Worm (Caenorhabditis elegans) whole organism, L1 larva: ENCODE results near the gene lury-1.
A peak's percentile ranks its signal among the peaks of the same experiment; 100 is the strongest.

Experiments
- aha-1 ChIP-seq: fragments of 150-350 bp; optimal IDR thresholded peaks from 2 replicates; lab custom pipeline; 2014; ENCODE audit warnings: missing biosample characterization, missing genetic modification characterization
- alr-1 ChIP-seq: fragments of 200-800 bp; sonication (Bioruptor generic); optimal IDR thresholded peaks from 2 replicates; lab custom pipeline; 2018; ENCODE audit warnings: borderline replicate concordance, mild to moderate bottlenecking, missing genetic modification characterization, missing compliant biosample characterization
- blmp-1 ChIP-seq: fragments of 150-350 bp; optimal IDR thresholded peaks from 2 replicates; lab custom pipeline; 2014; ENCODE audit warnings: missing biosample characterization, missing genetic modification characterization
- ceh-8 ChIP-seq: fragments of 200-800 bp; sonication (Bioruptor generic); optimal IDR thresholded peaks from 2 replicates; lab custom pipeline; 2018; ENCODE audit warnings: mild to moderate bottlenecking, missing genetic modification characterization, moderate library complexity, missing compliant biosample characterization
- ceh-88 ChIP-seq: fragments of 200-800 bp; sonication (Bioruptor generic); IDR thresholded peaks from 2 replicates; pipeline ENCODE4 v1.3.6; 2022; ENCODE audit warnings: missing genetic modification characterization, missing compliant biosample characterization
- ces-1 ChIP-seq: fragments of 150-350 bp; optimal IDR thresholded peaks from 2 replicates; lab custom pipeline; 2014; ENCODE audit warnings: missing biosample characterization, missing genetic modification reagents, missing genetic modification characterization
- dsc-1 ChIP-seq: sonication (generic microtip); optimal IDR thresholded peaks from 2 replicates; lab custom pipeline; 2016; ENCODE audit warnings: mild to moderate bottlenecking, missing genetic modification characterization, missing compliant biosample characterization
- efl-1 ChIP-seq, 4 experiments: fragments of 150-350 bp; optimal IDR thresholded peaks in 3 of 4; peaks in 1 of 4; 1 replicate in 1 of 4; 2 replicates in 3 of 4; lab custom pipeline; 2014; ENCODE audit warnings: missing biosample characterization in 2 of 4, missing genetic modification characterization in 2 of 4, missing genetic modification reagents in 2 of 4
- egl-13 ChIP-seq: sonication (generic microtip); optimal IDR thresholded peaks from 2 replicates; lab custom pipeline; 2016; ENCODE audit warnings: missing genotype, missing genetic modification reagents, missing genetic modification characterization, missing compliant biosample characterization
- elt-2 ChIP-seq: sonication (generic microtip); optimal IDR thresholded peaks from 2 replicates; lab custom pipeline; 2016; ENCODE audit warnings: missing genetic modification characterization, mild to moderate bottlenecking, inconsistent platforms, missing compliant biosample characterization, missing genetic modification reagents
- elt-3 ChIP-seq, 6 experiments: fragments of 150-350 bp in 1 of 6; sonication (generic microtip); optimal IDR thresholded peaks; 2 replicates each; lab custom pipeline; 2017 to 2018; ENCODE audit warnings: missing biosample characterization in 6 of 6, missing genetic modification characterization in 6 of 6, inconsistent platforms in 1 of 6
- ets-5 ChIP-seq: fragments of 200-800 bp; sonication (Bioruptor generic); IDR thresholded peaks from 2 replicates; pipeline ENCODE4 v1.3.6; 2022; ENCODE audit warnings: missing genetic modification characterization, missing compliant biosample characterization
- fkh-10 ChIP-seq: sonication (generic microtip); optimal IDR thresholded peaks from 2 replicates; lab custom pipeline; 2017; ENCODE audit warnings: missing biosample characterization, missing genetic modification reagents, missing genetic modification characterization
- fkh-4 ChIP-seq: sonication (generic microtip); optimal IDR thresholded peaks from 2 replicates; lab custom pipeline; 2016; ENCODE audit warnings: missing compliant biosample characterization, missing genetic modification characterization, borderline replicate concordance
- hlh-4 ChIP-seq: sonication (generic microtip); optimal IDR thresholded peaks from 2 replicates; lab custom pipeline; 2016; ENCODE audit warnings: mild to moderate bottlenecking, missing genetic modification characterization, missing compliant biosample characterization
- lin-14 ChIP-seq: fragments of 200-800 bp; sonication (Bioruptor generic); optimal IDR thresholded peaks from 2 replicates; lab custom pipeline; 2018; ENCODE audit warnings: mild to moderate bottlenecking, missing genetic modification characterization, moderate library complexity, missing compliant biosample characterization
- lin-35 ChIP-seq, 2 experiments: fragments of 150-350 bp; optimal IDR thresholded peaks; 2 replicates each; lab custom pipeline; 2014; ENCODE audit warnings: missing biosample characterization in 2 of 2, missing genetic modification characterization in 2 of 2, missing genetic modification reagents in 2 of 2
- lsy-2 ChIP-seq, 2 experiments: fragments of 150-350 bp; optimal IDR thresholded peaks; 2 replicates each; lab custom pipeline; 2014; ENCODE audit warnings: missing biosample characterization in 2 of 2, missing genetic modification characterization in 2 of 2
- mab-9 ChIP-seq: fragments of 200-800 bp; sonication (Bioruptor generic); IDR thresholded peaks from 2 replicates; pipeline ENCODE4 v1.3.6; 2022; ENCODE audit warnings: missing genetic modification reagents, missing genetic modification characterization, missing compliant biosample characterization
- mep-1 ChIP-seq: fragments of 150-350 bp; optimal IDR thresholded peaks from 2 replicates; lab custom pipeline; 2014; ENCODE audit warnings: missing biosample characterization, missing genetic modification characterization
- nhr-20 ChIP-seq: sonication (generic microtip); optimal IDR thresholded peaks from 2 replicates; lab custom pipeline; 2016; ENCODE audit warnings: mild to moderate bottlenecking, missing genetic modification characterization, missing compliant biosample characterization
- nhr-237 ChIP-seq: fragments of 150-350 bp; optimal IDR thresholded peaks from 2 replicates; lab custom pipeline; 2014; ENCODE audit warnings: missing biosample characterization, missing genetic modification characterization
- nhr-71 ChIP-seq: sonication (generic microtip); optimal IDR thresholded peaks from 2 replicates; lab custom pipeline; 2016; ENCODE audit warnings: mild to moderate bottlenecking, missing genetic modification characterization, moderate library complexity, missing compliant biosample characterization
- nhr-76 ChIP-seq: sonication (generic microtip); optimal IDR thresholded peaks from 2 replicates; lab custom pipeline; 2017; ENCODE audit warnings: missing biosample characterization, missing genetic modification characterization
- nhr-84 ChIP-seq: sonication (generic microtip); optimal IDR thresholded peaks from 2 replicates; lab custom pipeline; 2017; ENCODE audit warnings: missing biosample characterization, missing genetic modification characterization
- nhr-85 ChIP-seq: sonication (generic microtip); peaks from one replicate; lab custom pipeline; 2016; ENCODE audit warnings: missing genetic modification characterization, inconsistent platforms, missing compliant biosample characterization
- pag-3 ChIP-seq: sonication (generic microtip); optimal IDR thresholded peaks from 2 replicates; lab custom pipeline; 2017; ENCODE audit warnings: missing genetic modification characterization, mild to moderate bottlenecking, missing compliant biosample characterization, antibody characterized with exemption, borderline replicate concordance; ENCODE audit not compliant: insufficient read depth
- pax-3 ChIP-seq: fragments of 200-800 bp; sonication (Bioruptor generic); optimal IDR thresholded peaks from 2 replicates; lab custom pipeline; 2018; ENCODE audit warnings: mild to moderate bottlenecking, missing genetic modification characterization, moderate library complexity, missing compliant biosample characterization
- snpc-4 ChIP-seq: fragments of 150-350 bp; optimal IDR thresholded peaks from 2 replicates; lab custom pipeline; 2014; ENCODE audit warnings: missing biosample characterization, missing genetic modification characterization
- snu-23 ChIP-seq: sonication (generic microtip); optimal IDR thresholded peaks from 2 replicates; lab custom pipeline; 2016; ENCODE audit warnings: missing genetic modification characterization, missing compliant biosample characterization
- unc-62 ChIP-seq: fragments of 150-350 bp; optimal IDR thresholded peaks from 2 replicates; lab custom pipeline; 2014; ENCODE audit warnings: missing biosample characterization, missing genetic modification reagents, missing genetic modification characterization
- zip-4 ChIP-seq: fragments of 200-800 bp; sonication (Bioruptor generic); optimal IDR thresholded peaks from 2 replicates; lab custom pipeline; 2018; ENCODE audit warnings: mild to moderate bottlenecking, missing genetic modification characterization, moderate library complexity, missing compliant biosample characterization

Gene lury-1

DNA sequence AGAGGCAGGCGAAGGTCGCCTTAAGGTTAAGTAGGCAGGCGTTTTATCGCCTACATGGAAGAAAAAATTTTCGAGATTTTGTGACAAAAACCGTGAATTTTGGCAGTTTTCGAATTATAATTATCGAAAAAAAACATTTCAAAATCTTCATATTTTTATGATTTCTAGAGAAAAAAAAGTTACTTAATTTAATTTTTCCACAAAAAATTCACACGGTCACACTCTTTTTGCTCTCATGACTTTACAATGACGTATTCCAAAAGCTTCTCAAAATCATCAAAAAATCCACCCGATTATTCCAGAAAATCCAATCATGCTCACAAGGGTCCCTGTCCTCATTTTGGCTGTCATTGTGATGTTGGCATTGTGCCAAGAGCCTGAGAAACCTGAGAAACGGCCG lies at the start of gene lury-1:
TSS of gene lury-1 (plus strand) at position 301 of the 400 bp plus-strand sequence.
- TF ChIP-seq alr-1 (tag; lab: Kevin White, UChicago) (no peak), pax-3 (no peak), unc-62 (no peak), hlh-4 (tag; lab: Kevin White, UChicago) (no peak), mep-1 (tag; lab: Kevin White, UChicago) (no peak), ces-1 (GFP tag; lab: Kevin White, UChicago) (no peak), nhr-76 (tag; lab: Kevin White, UChicago) (no peak), zip-4 (GFP tag; lab: Kevin White, UChicago) (no peak), ceh-88 (GFP tag; lab: Robert Waterston, UW) (no peak), ceh-8 (GFP tag; lab: Kevin White, UChicago) (no peak), pag-3 (tag; lab: Kevin White, UChicago) (no peak)

DNA sequence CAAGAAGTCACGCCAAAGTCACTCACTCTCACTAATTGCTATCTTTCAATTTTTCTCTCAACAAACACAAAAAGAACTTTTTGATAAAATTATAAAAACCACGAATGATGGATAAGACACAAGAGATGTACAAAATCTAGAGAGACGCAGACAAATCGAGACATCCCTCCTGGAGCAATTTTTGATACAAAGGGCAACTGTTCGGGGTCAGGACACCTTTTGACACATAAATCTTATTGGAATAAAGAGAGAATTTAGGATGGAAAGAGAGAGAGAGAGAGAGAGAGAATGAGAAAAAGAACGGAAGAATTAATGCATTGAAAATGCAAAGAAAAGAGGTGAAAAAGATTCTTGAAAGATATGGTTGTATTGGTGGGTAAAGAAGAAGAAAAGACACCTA lies 49.1 kb upstream of the lury-1 start:
- TF ChIP-seq lin-14 = peak; percentile 72
- TF ChIP-seq mep-1 (tag; lab: Kevin White, UChicago) = peak; percentile 21
- peak in 1 of 2 experiments; percentile 9 for TF ChIP-seq lsy-2 (tag; optimal IDR thresholded peaks at IDR 0.05; lab: Kevin White, UChicago)
- no peak for TF ChIP-seq efl-1 (optimal IDR thresholded peaks at IDR 0.05; lab: Kevin White, UChicago)
- TF ChIP-seq efl-1 (GFP tag; optimal IDR thresholded peaks at IDR 0.05 in 1 of 2; lab: Kevin White, UChicago) = peak in 1 of 2 experiments; percentile 40
- TF ChIP-seq elt-3 (tag; optimal IDR thresholded peaks at IDR 0.05; lab: Kevin White, UChicago) = no peak
- TF ChIP-seq lin-35 (GFP tag; optimal IDR thresholded peaks at IDR 0.05; lab: Kevin White, UChicago) = peak in 1 of 2 experiments; percentile 3
- no peak for TF ChIP-seq dsc-1 (tag; lab: Kevin White, UChicago)
- TF ChIP-seq nhr-71 (tag; lab: Kevin White, UChicago) = peak; percentile 35
- TF ChIP-seq blmp-1 = peak; percentile 32

DNA sequence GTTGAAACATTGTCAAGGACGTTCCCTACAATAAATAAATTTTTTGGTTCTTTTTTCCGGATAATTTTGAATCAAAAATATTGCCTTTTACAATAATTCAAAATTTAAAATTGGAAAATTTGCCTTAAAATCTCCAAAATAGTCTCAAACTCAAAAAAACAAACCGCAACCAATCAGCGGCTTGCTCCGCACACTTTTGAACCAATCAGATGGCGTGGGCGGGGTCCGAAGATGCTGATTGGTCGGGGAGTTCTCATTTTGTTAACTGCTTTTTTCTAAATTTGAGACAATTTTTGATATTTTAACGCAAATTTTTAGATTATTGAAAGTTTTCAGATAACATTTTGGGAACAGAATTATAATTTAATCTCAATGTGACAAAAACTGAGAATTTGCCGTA lies 48.7 kb upstream of the lury-1 start:
- TF ChIP-seq snpc-4 (no peak), mab-9 (GFP tag; lab: Robert Waterston, UW) (peak; percentile 15; the same call in 1 of the 2 replicates)

DNA sequence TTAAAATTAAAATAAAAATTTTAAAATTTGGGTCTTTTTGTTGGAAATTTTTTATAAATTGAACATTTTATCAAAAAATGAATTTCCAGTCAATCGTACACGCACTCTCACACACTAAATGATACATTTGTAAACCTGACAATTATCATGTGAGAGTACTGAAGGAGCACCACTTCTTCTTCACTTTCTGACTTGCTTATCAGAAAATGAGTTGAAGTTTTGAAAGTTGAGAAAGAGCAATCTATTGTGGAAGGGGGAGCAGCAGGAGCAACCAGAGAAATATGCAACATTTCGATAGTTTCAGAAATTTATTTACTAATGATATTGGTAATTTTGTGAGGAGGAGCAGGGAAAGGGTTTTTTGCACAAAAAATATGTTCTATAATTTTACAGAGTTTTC lies 48.0 kb upstream of the lury-1 start:
- TF ChIP-seq nhr-71 (tag; lab: Kevin White, UChicago) (no peak), zip-4 (GFP tag; lab: Kevin White, UChicago) (no peak), nhr-85 (peak; percentile 52), elt-2 (tag; lab: Kevin White, UChicago) (peak; percentile 25), lin-35 (GFP tag; optimal IDR thresholded peaks at IDR 0.05; lab: Kevin White, UChicago) (peak in 1 of 2 experiments; percentile 18)

DNA sequence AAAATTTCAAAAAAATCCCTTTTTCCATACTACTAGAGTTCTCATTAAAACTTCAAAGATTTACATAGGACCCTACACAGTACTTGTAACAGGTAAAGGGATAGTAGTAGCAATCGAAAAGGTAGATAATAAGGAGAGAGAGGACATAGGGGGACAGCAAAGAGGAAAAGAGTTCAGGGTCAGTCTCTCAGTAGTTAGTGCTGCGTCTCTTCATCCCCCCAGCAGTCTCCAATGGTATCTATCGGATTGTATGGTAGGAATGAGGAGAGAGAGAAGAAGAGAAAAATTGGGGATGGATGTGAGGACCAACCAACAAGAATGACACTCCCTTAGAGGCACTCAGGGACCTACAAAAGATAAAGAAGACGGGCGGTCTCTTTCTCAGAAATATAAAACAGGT lies 46.7 kb upstream of the lury-1 start:
- TF ChIP-seq elt-2 (tag; lab: Kevin White, UChicago) (no peak), snu-23 (GFP tag; lab: Kevin White, UChicago) (peak; percentile 34), nhr-85 (peak; percentile 42), elt-3 (tag; optimal IDR thresholded peaks at IDR 0.05; lab: Kevin White, UChicago) (no peak), nhr-84 (tag; lab: Kevin White, UChicago) (no peak), lin-14 (peak; percentile 47), nhr-237 (tag; lab: Kevin White, UChicago) (no peak), efl-1 (optimal IDR thresholded peaks at IDR 0.05; lab: Kevin White, UChicago) (no peak), efl-1 (GFP tag; optimal IDR thresholded peaks at IDR 0.05 in 1 of 2; lab: Kevin White, UChicago) (peak in 1 of 2 experiments; percentile 61), blmp-1 (peak; percentile 15), mep-1 (tag; lab: Kevin White, UChicago) (peak; percentile 42), nhr-20 (tag; lab: Kevin White, UChicago) (peak; percentile 3)

DNA sequence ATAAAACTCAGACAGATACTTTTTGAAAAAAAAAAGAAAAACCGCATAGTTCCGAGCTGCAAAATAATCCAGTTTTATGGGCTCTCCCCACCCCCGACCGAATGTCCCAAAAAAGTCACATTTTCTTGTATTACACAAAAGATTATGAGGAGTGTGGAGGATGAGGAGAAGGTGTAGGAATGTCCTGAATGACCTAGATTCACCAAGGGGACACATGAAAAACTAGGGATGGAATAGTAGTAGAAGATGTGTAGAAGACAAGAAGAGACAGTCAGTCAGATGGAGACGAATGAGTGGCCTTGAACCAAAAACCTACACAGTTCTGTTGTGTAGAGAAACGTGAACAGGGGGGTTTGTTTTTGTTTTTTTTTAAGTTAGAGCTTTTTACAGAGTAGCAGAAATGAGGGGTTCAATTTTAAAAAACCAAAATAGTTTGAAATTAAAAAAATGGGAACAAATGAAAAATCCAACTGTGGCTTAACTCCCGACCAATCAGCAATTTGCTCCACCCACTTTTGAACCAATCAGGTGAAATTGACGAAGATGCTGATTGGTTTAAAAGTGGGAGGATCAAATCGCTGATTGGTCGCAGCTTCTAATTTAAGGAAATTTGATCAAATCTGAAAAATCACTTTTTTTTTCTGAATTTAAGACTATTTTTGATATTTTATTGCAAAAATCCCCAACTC lies 43.6 kb upstream of the lury-1 start:
- TF ChIP-seq blmp-1 = peak; percentile 52
- TF ChIP-seq efl-1 (optimal IDR thresholded peaks at IDR 0.05; lab: Kevin White, UChicago) = no peak
- peak in 1 of 2 experiments; percentile 87 for TF ChIP-seq efl-1 (GFP tag; optimal IDR thresholded peaks at IDR 0.05 in 1 of 2; lab: Kevin White, UChicago)
- TF ChIP-seq ets-5 = no peak
- no peak for TF ChIP-seq nhr-237 (tag; lab: Kevin White, UChicago)
- TF ChIP-seq aha-1 = no peak
- TF ChIP-seq mep-1 (tag; lab: Kevin White, UChicago) = peak; percentile 13
- no peak for TF ChIP-seq nhr-76 (tag; lab: Kevin White, UChicago)
- TF ChIP-seq fkh-4 (tag; lab: Kevin White, UChicago) = no peak
- peak; percentile 41 for TF ChIP-seq nhr-85
- TF ChIP-seq ceh-88 (GFP tag; lab: Robert Waterston, UW) = no peak
- TF ChIP-seq egl-13 = no peak
- no peak for TF ChIP-seq fkh-10 (GFP tag; lab: Kevin White, UChicago)
